Worm (Caenorhabditis elegans) whole organism, young adult: ENCODE measurements around the gene C24A8.6.

Experiments used
- ZK185.1 ChIP-seq: sonication (generic microtip); optimal IDR thresholded peaks from 2 replicates; lab custom pipeline; 2016; ENCODE audit warnings: mild to moderate bottlenecking, missing genetic modification characterization, missing compliant biosample characterization; ENCODE audit not compliant: poor library complexity, severe bottlenecking
- ceh-58 ChIP-seq: fragments of 200-800 bp; sonication (Bioruptor generic); IDR thresholded peaks from 2 replicates; pipeline ENCODE4 v1.3.6; 2022; ENCODE audit warnings: missing genetic modification characterization, missing compliant biosample characterization
- lsl-1 ChIP-seq: fragments of 200-800 bp; sonication (Bioruptor generic); optimal IDR thresholded peaks from 2 replicates; lab custom pipeline; 2018; ENCODE audit warnings: mild to moderate bottlenecking, missing genetic modification characterization, moderate library complexity, missing compliant biosample characterization
- tlf-1 ChIP-seq: fragments of 200-800 bp; sonication (Bioruptor generic); optimal IDR thresholded peaks from 2 replicates; lab custom pipeline; 2018; ENCODE audit warnings: mild to moderate bottlenecking, missing genetic modification characterization, missing compliant biosample characterization
- unc-62 ChIP-seq: fragments of 150-350 bp; optimal IDR thresholded peaks from 2 replicates; lab custom pipeline; 2014; ENCODE audit warnings: missing biosample characterization, missing genetic modification reagents, missing genetic modification characterization

DNA sequence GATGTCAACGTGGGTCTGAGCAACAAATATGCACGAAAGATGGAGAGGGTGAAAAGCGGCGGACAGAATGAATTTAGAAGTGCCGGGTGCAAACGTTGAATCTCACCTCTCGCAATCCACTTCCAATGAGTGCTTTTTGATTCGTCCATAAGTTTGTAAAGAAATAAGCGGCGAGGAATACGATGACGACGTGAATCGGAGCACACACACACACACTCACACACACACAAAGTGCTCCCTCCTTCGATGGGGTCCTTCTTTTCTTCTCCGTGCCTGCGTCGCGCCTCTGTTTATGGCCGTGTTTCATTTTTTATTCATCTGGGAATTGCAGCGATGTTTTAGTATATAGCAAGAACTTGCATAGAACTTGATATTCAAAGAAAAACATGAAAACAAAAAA, 34.8 kb downstream of the C24A8.6 start, which contains the start of gene paf-2:
- TF ChIP-seq ZK185.1 (tag; lab: Kevin White, UChicago), result no peak
- TF ChIP-seq tlf-1 (GFP tag; lab: Kevin White, UChicago), result no peak
- no peak for TF ChIP-seq ceh-58 (GFP tag; lab: Robert Waterston, UW)
- no peak for TF ChIP-seq unc-62 (GFP tag; lab: Kevin White, UChicago)
- no peak for TF ChIP-seq lsl-1 (GFP tag; lab: Kevin White, UChicago)
